Worm (Caenorhabditis elegans): ENCODE measurements around the gene tmem-231.
"Not testable (repeated sequence)": the region's sequence is repeated elsewhere in the genome, so short reads cannot be mapped to it uniquely, and the experiment has no call there.

Gene tmem-231

DNA sequence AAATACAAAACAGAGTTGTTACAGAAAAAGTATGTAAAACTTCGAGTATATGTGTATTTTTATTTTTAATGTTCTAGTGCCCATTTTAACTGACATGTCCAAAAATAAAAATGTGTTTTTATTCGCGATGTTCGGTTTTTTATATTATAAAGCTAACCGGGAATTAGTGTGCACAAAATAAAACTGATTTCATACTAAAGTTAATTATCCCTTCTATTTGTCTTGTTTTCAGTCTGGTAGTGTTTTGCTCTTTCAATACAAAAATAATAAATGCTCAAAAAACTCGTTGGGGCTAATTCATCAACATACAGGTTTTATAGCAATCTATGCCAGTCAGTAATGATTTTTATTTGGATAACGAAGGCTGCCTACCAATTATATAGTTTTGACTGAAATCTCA, 41.8 kb upstream of the tmem-231 start:
- TF ChIP-seq nhr-23 (tag; optimal IDR thresholded peaks at IDR 0.05): no peak
- TF ChIP-seq blmp-1 (tag; optimal IDR thresholded peaks at IDR 0.05; ENCODE audit: insufficient read depth): no peak
- TF ChIP-seq nhr-25 (tag; optimal IDR thresholded peaks at IDR 0.05): no peak
- TF ChIP-seq ZK546.5 (tag; optimal IDR thresholded peaks at IDR 0.05): no peak
- no peak for TF ChIP-seq nhr-21 (tag; optimal IDR thresholded peaks at IDR 0.05)
- TF ChIP-seq elt-1 (tag; optimal IDR thresholded peaks at IDR 0.05): no peak

DNA sequence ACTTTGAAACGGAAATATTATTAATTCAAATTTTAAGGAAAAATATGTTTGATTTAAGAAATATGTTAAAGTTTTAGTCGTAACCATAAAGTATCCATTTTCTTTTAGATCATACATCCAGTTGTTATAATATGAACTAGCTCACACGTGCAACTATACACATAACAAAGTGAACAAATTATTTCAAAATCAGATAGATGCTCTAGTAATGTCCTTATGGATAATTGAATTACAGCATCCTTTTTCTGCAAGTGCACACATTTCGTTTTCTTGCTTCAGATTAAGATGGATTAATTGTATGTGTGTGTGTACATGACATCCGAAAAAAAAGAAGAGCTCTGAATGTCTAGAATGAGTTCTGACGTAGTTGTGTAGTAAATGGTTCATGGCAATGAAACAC, 40.9 kb upstream of the tmem-231 start:
- TF ChIP-seq dmd-4 (tag; optimal IDR thresholded peaks at IDR 0.05) (no peak), sem-4 (tag; optimal IDR thresholded peaks at IDR 0.05) (no peak), Y55F3AM.14 (GFP tag; optimal IDR thresholded peaks at IDR 0.05) (no peak), skn-1 (tag; optimal IDR thresholded peaks at IDR 0.05) (no peak), blmp-1 (tag; optimal IDR thresholded peaks at IDR 0.05; ENCODE audit: insufficient read depth) (no peak)

DNA sequence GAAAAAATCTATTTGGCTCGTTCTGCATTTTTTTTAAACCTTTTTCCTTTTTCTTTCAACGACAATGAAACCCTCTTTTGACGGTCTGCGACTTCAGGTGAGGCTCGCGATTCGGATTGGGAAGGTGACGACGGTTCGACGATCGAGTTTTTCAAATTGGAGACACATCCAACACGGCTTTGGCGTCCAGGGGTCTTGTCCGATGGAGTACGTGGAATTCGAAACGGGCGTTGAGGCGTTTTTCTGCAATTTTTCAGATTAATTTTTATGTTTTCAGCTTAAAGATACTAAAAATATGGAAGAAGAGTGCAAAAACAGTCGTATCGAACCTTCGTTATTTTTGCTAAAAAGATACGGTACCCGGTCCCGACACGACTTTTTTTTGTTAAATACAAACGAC, 37.4 kb upstream of the tmem-231 start, which contains the start of gene D2096.10:
Gene D2096.10 (minus strand): TSS at position 101 of the 400 bp plus-strand sequence.
- not testable (repeated sequence) for TF ChIP-seq elt-3, skn-1, nhr-21 (tag; optimal IDR thresholded peaks at IDR 0.05)

DNA sequence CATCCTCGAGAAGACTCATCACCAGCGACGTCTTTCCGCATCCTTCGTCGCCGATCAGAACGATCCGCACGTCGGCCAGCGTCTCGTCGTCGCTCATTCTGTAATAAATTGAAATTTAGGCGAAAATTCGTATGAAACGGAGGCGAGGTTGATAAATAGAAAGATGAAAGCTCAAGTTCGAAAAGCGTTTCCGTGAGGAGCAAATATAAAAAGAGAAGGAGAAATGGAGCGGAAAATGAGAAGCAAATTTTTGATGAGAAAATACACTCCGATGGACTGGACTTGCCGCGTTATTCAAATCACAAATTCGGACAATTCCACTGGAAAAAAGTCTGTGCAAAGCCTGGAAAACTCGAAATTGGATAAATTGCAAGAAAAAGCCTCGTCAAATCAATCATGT, 32.5 kb upstream of the tmem-231 start, which contains the start of gene D2096.11:
Gene D2096.11 (minus strand): TSS at position 101 of the 400 bp plus-strand sequence.
- TF ChIP-seq lin-11 (tag; optimal IDR thresholded peaks at IDR 0.05) (no peak), C34F6.9 (tag; optimal IDR thresholded peaks at IDR 0.05) (no peak), nhr-10 (tag; optimal IDR thresholded peaks at IDR 0.05) (no peak), ztf-4 (tag; optimal IDR thresholded peaks at IDR 0.05) (no peak), dmd-4 (tag; optimal IDR thresholded peaks at IDR 0.05) (no peak), F13H6.1 (tag; optimal IDR thresholded peaks at IDR 0.05) (no peak), ama-1 (optimal IDR thresholded peaks at IDR 0.05) (no peak), lin-13 (GFP tag; optimal IDR thresholded peaks at IDR 0.05) (no peak), gmeb-1 (tag; optimal IDR thresholded peaks at IDR 0.05) (no peak), nhr-11 (tag; optimal IDR thresholded peaks at IDR 0.05) (no peak), nhr-77 (tag; optimal IDR thresholded peaks at IDR 0.05) (no peak), elt-3 (tag; optimal IDR thresholded peaks at IDR 0.05) (no peak), unc-62 (GFP tag; optimal IDR thresholded peaks at IDR 0.05) (no peak)

DNA sequence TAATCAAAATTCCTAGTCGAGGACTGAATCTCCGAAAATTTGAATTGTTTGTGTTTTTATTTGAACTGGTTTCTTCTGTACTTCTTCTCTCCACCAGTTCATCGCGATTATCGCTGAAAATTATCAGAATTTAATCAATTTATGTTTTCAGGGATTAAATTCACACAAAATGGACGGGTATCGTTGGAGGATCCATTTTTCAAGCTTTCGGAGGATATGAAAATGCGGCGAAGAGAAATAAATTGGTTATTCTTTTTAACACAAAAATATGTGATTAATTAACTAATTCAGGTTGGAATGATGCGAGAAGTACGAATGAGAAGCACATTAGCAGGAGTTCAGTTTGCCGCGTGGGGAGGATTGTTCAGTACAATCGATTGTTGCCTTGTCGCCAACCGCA, 30.2 kb upstream of the tmem-231 start, which contains the start of gene timm-17B.2:
Gene timm-17B.2 (plus strand): TSS at position 301 of the 400 bp plus-strand sequence.
- no peak for TF ChIP-seq elt-3 (tag; optimal IDR thresholded peaks at IDR 0.05)
- no peak for TF ChIP-seq aly-2 (tag; optimal IDR thresholded peaks at IDR 0.05)
- TF ChIP-seq crh-2 (tag; optimal IDR thresholded peaks at IDR 0.05): no peak
- no peak for TF ChIP-seq dmd-4 (tag; optimal IDR thresholded peaks at IDR 0.05)
- no peak for TF ChIP-seq Y55F3AM.14 (GFP tag; optimal IDR thresholded peaks at IDR 0.05)
- TF ChIP-seq ama-1 (optimal IDR thresholded peaks at IDR 0.05): no peak
- no peak for TF ChIP-seq sem-4 (tag; optimal IDR thresholded peaks at IDR 0.05)
- TF ChIP-seq peb-1 (tag; optimal IDR thresholded peaks at IDR 0.05): no peak
- no peak for TF ChIP-seq egl-27 (tag; optimal IDR thresholded peaks at IDR 0.05)
- TF ChIP-seq skn-1 (tag; optimal IDR thresholded peaks at IDR 0.05): no peak
- no peak for TF ChIP-seq lin-39 (tag; optimal IDR thresholded peaks at IDR 0.05)
- TF ChIP-seq unc-62 (GFP tag; optimal IDR thresholded peaks at IDR 0.05): no peak
- TF ChIP-seq ztf-1 (GFP tag; conservative IDR thresholded peaks at IDR 0.05): no peak

DNA sequence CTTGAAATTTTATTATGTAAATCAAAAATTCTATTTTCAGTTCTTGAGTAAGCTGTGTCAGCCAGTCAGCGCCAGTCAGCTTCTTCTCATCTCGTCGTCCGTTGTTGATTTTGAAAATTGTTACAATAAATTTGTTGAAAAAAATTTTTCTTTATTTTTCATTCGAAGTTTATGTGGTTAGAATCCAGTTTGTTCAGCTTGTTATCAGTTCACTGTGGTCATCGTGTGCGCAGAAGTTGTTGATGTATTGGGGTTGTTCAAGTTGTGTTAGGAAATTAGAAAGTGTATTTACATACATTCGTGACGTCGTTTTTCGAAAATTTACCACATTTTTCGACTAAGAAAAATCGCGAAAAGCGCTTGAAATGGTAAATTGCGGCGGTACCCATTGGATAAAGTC, 28.8 kb upstream of the tmem-231 start:
- no peak for TF ChIP-seq unc-39 (tag; optimal IDR thresholded peaks at IDR 0.05)
- TF ChIP-seq elt-3 (tag; optimal IDR thresholded peaks at IDR 0.05): no peak
- TF ChIP-seq egl-27 (tag; optimal IDR thresholded peaks at IDR 0.05): no peak
- no peak for TF ChIP-seq ceh-82 (tag; optimal IDR thresholded peaks at IDR 0.05)
- no peak for TF ChIP-seq lin-11 (tag; optimal IDR thresholded peaks at IDR 0.05)
- TF ChIP-seq ztf-11 (tag; optimal IDR thresholded peaks at IDR 0.05): no peak
- TF ChIP-seq unc-62 (GFP tag; optimal IDR thresholded peaks at IDR 0.05): no peak
- no peak for TF ChIP-seq dmd-4 (tag; optimal IDR thresholded peaks at IDR 0.05)
- TF ChIP-seq zag-1 (tag; optimal IDR thresholded peaks at IDR 0.05): no peak
- no peak for TF ChIP-seq ama-1 (optimal IDR thresholded peaks at IDR 0.05)
- no peak for TF ChIP-seq lin-39 (tag; optimal IDR thresholded peaks at IDR 0.05)
